Fruit fly (Drosophila melanogaster) S2 (cell line): ENCODE data around the gene SerRS-m.

Experiments
- CG8478 ChIP-seq: fragments of >200 bp; optimal IDR thresholded peaks from 2 replicates; lab custom pipeline; 2018
- CTCF ChIP-seq, 2 experiments: fragments of >200 bp; optimal IDR thresholded peaks; 2 replicates each; lab custom pipeline; 2018

The SerRS-m gene

dm6 chr3R:15328083-15328779, 12.2 kb upstream of the SerRS-m start, which contains the start of the genes CG6236 and ea:
Gene CG6236, minus strand, starts transcription at chr3R:15328269.
Gene ea, plus strand, starts transcription at chr3R:15328729.
- TF ChIP-seq CTCF (optimal IDR thresholded peaks at IDR 0.05; lab: Kevin White, UChicago) (no peak), CG8478 (lab: Kevin White, UChicago) (no peak)

- TF ChIP-seq CTCF (optimal IDR thresholded peaks at IDR 0.05; lab: Kevin White, UChicago): peak; percentile 4 to 23
- no peak for TF ChIP-seq CG8478 (lab: Kevin White, UChicago)
These were observed 10.0 kb upstream of the SerRS-m start, which contains the start of gene mRpL9 for dm6 chr3R:15330472-15330871. Gene mRpL9, plus strand, starts transcription at chr3R:15330738.

dm6 chr3R:15332994-15333393, 7.5 kb upstream of the SerRS-m start, which contains the start of the genes Fkbp39 and Cyfip:
Gene Fkbp39, minus strand, starts transcription at chr3R:15333133.
Gene Cyfip, plus strand, starts transcription at chr3R:15333266.
- no peak for TF ChIP-seq CG8478 (lab: Kevin White, UChicago)
- TF ChIP-seq CTCF (optimal IDR thresholded peaks at IDR 0.05; lab: Kevin White, UChicago): peak; percentile 41 to 48

dm6 chr3R:15339111-15339510, 1.4 kb upstream of the SerRS-m start:
- no peak for TF ChIP-seq CTCF (optimal IDR thresholded peaks at IDR 0.05; lab: Kevin White, UChicago)
- TF ChIP-seq CG8478 (lab: Kevin White, UChicago): no peak

dm6 chr3R:15342432-15342925, 2.0 kb downstream of the SerRS-m start:
- TF ChIP-seq CTCF (optimal IDR thresholded peaks at IDR 0.05; lab: Kevin White, UChicago) (no peak), CG8478 (lab: Kevin White, UChicago) (no peak)

dm6 chr3R:15342926-15343685, 2.6 kb downstream of the SerRS-m start, which contains the start of gene Nagk:
Gene Nagk, minus strand, starts transcription at chr3R:15343256.
- no peak for TF ChIP-seq CG8478 (lab: Kevin White, UChicago)
- TF ChIP-seq CTCF (optimal IDR thresholded peaks at IDR 0.05; lab: Kevin White, UChicago): no peak

dm6 chr3R:15345198-15346017, 4.9 kb downstream of the SerRS-m start:
- TF ChIP-seq CTCF (optimal IDR thresholded peaks at IDR 0.05; lab: Kevin White, UChicago) (no peak), CG8478 (lab: Kevin White, UChicago) (no peak)

- TF ChIP-seq CTCF (optimal IDR thresholded peaks at IDR 0.05; lab: Kevin White, UChicago) (no peak), CG8478 (lab: Kevin White, UChicago) (no peak)
These were observed 5.5 kb downstream of the SerRS-m start, which contains the start of the genes Surf4 and CG31301 for dm6 chr3R:15346018-15346383. Gene Surf4, minus strand, starts transcription at chr3R:15346176. Gene CG31301, plus strand, starts transcription at chr3R:15346205.

- TF ChIP-seq CG8478 (lab: Kevin White, UChicago): no peak
- TF ChIP-seq CTCF (optimal IDR thresholded peaks at IDR 0.05; lab: Kevin White, UChicago): no peak
These were observed 7.4 kb downstream of the SerRS-m start, which contains the start of the genes CG42726 and CG42727 for dm6 chr3R:15347822-15348221. Gene CG42726, plus strand, starts transcription at chr3R:15348048. Gene CG42727, plus strand, starts transcription at chr3R:15348048.

- no peak for TF ChIP-seq CG8478 (lab: Kevin White, UChicago)
These were observed 10.5 kb downstream of the SerRS-m start, which contains the start of the genes Trs33 and Tmtc4 for dm6 chr3R:15350993-15351426. Gene Trs33, minus strand, starts transcription at chr3R:15350995. Gene Tmtc4, plus strand, starts transcription at chr3R:15351225.

dm6 chr3R:15354019-15354418, 13.6 kb downstream of the SerRS-m start:
- TF ChIP-seq CTCF (optimal IDR thresholded peaks at IDR 0.05; lab: Kevin White, UChicago) (no peak), CG8478 (lab: Kevin White, UChicago) (no peak)

- TF ChIP-seq CTCF (optimal IDR thresholded peaks at IDR 0.05; lab: Kevin White, UChicago): no peak
- no peak for TF ChIP-seq CG8478 (lab: Kevin White, UChicago)
These were observed 15.7 kb downstream of the SerRS-m start for dm6 chr3R:15356152-15356551.

- TF ChIP-seq CG8478 (lab: Kevin White, UChicago) (no peak), CTCF (optimal IDR thresholded peaks at IDR 0.05; lab: Kevin White, UChicago) (no peak)
These were observed 16.4 kb downstream of the SerRS-m start, which contains the start of the genes Atg4b and Hibch for dm6 chr3R:15356645-15357431. Gene Atg4b, minus strand, starts transcription at chr3R:15356924. Gene Hibch, plus strand, starts transcription at chr3R:15357229.
